Worm (Caenorhabditis elegans): ENCODE results near the gene ddx-15.

Gene ddx-15

ce11 chrIII:5553098-5553497, 38.4 kb downstream of the ddx-15 start:
- TF ChIP-seq elt-1 (tag; optimal IDR thresholded peaks at IDR 0.05; ENCODE audit: borderline replicate concordance, insufficient read depth) (peak; percentile 30), unc-62 (GFP tag; optimal IDR thresholded peaks at IDR 0.05) (peak; percentile 47), snpc-4 (tag; optimal IDR thresholded peaks at IDR 0.05) (no peak)

- TF ChIP-seq elt-1 (tag; optimal IDR thresholded peaks at IDR 0.05; ENCODE audit: borderline replicate concordance, insufficient read depth) = peak; percentile 84
- TF ChIP-seq unc-120 (tag; optimal IDR thresholded peaks at IDR 0.05; ENCODE audit: poor library complexity, severe bottlenecking) = peak; percentile 39
- TF ChIP-seq tbx-8 (GFP tag; optimal IDR thresholded peaks at IDR 0.05) = no peak
These were observed 39.3 kb downstream of the ddx-15 start, which contains the start of gene F09F7.6 for ce11 chrIII:5552072-5552667. TSS of gene F09F7.6 (minus strand) at chrIII:5552135.

ce11 chrIII:5550844-5551243, 40.7 kb downstream of the ddx-15 start:
- no peak for TF ChIP-seq cnd-1 (tag; optimal IDR thresholded peaks at IDR 0.05)
- TF ChIP-seq flh-1 (GFP tag; optimal IDR thresholded peaks at IDR 0.05) = no peak
- no peak for TF ChIP-seq blmp-1 (tag; optimal IDR thresholded peaks at IDR 0.05)
- no peak for TF ChIP-seq ceh-83 (GFP tag; optimal IDR thresholded peaks at IDR 0.05)
- TF ChIP-seq drap-1 (GFP tag; optimal IDR thresholded peaks at IDR 0.05) = no peak
- no peak for TF ChIP-seq elt-1 (tag; optimal IDR thresholded peaks at IDR 0.05; ENCODE audit: borderline replicate concordance, insufficient read depth)
- TF ChIP-seq lsy-2 (tag; optimal IDR thresholded peaks at IDR 0.05) = no peak

ce11 chrIII:5550193-5550592, 41.3 kb downstream of the ddx-15 start:
- no peak for TF ChIP-seq bed-3 (GFP tag; optimal IDR thresholded peaks at IDR 0.05)

- no peak for TF ChIP-seq unc-39 (tag; optimal IDR thresholded peaks at IDR 0.05)
- TF ChIP-seq ztf-11 (tag; optimal IDR thresholded peaks at IDR 0.05) = no peak
- TF ChIP-seq ceh-43 (GFP tag; optimal IDR thresholded peaks at IDR 0.05) = no peak
- no peak for TF ChIP-seq lsy-2 (tag; optimal IDR thresholded peaks at IDR 0.05)
- TF ChIP-seq nhr-28 (tag; optimal IDR thresholded peaks at IDR 0.05) = no peak
- no peak for TF ChIP-seq nhr-76 (tag; optimal IDR thresholded peaks at IDR 0.05)
- TF ChIP-seq nhr-12 (tag; optimal IDR thresholded peaks at IDR 0.05) = no peak
- TF ChIP-seq nhr-2 (tag; optimal IDR thresholded peaks at IDR 0.05) = no peak
These were observed 44.8 kb downstream of the ddx-15 start, which contains the start of gene F09F7.5 for ce11 chrIII:5546730-5547129. TSS of gene F09F7.5 (plus strand) at chrIII:5546987.

- TF ChIP-seq nhr-12 (tag; optimal IDR thresholded peaks at IDR 0.05) (no peak), sem-2 (GFP tag; optimal IDR thresholded peaks at IDR 0.05) (no peak), unc-62 (GFP tag; optimal IDR thresholded peaks at IDR 0.05) (no peak), elt-3 (tag; optimal IDR thresholded peaks at IDR 0.05) (no peak), hlh-1 (tag; optimal IDR thresholded peaks at IDR 0.05) (no peak), M03D4.4 (tag; optimal IDR thresholded peaks at IDR 0.05) (no peak), bed-3 (GFP tag; optimal IDR thresholded peaks at IDR 0.05) (no peak)
These were observed 45.2 kb downstream of the ddx-15 start for ce11 chrIII:5546309-5546708.

ce11 chrIII:5543727-5544345, 47.7 kb downstream of the ddx-15 start, which contains the start of gene D1044.1:
TSS of gene D1044.1 (plus strand) at chrIII:5544295.
- TF ChIP-seq flh-1 (GFP tag; optimal IDR thresholded peaks at IDR 0.05) (no peak), ces-1 (GFP tag; optimal IDR thresholded peaks at IDR 0.05) (no peak), zip-8 (tag; optimal IDR thresholded peaks at IDR 0.05) (no peak), sem-2 (GFP tag; optimal IDR thresholded peaks at IDR 0.05) (no peak), lin-13 (tag; optimal IDR thresholded peaks at IDR 0.05) (no peak), M03D4.4 (tag; optimal IDR thresholded peaks at IDR 0.05) (no peak), ham-2 (GFP tag; optimal IDR thresholded peaks at IDR 0.05) (no peak), bed-3 (GFP tag; optimal IDR thresholded peaks at IDR 0.05) (no peak), ceh-83 (GFP tag; optimal IDR thresholded peaks at IDR 0.05) (no peak), nhr-237 (tag; optimal IDR thresholded peaks at IDR 0.05) (no peak), mep-1 (tag; optimal IDR thresholded peaks at IDR 0.05) (no peak), drap-1 (GFP tag; optimal IDR thresholded peaks at IDR 0.05) (no peak), unc-120 (tag; optimal IDR thresholded peaks at IDR 0.05; ENCODE audit: poor library complexity, severe bottlenecking) (no peak), ztf-11 (tag; optimal IDR thresholded peaks at IDR 0.05) (no peak), unc-39 (tag; optimal IDR thresholded peaks at IDR 0.05) (no peak), elt-1 (tag; optimal IDR thresholded peaks at IDR 0.05; ENCODE audit: borderline replicate concordance, insufficient read depth) (no peak), snpc-4 (tag; optimal IDR thresholded peaks at IDR 0.05) (no peak), nhr-2 (tag; optimal IDR thresholded peaks at IDR 0.05) (no peak), nhr-28 (tag; optimal IDR thresholded peaks at IDR 0.05) (no peak), mls-2 (tag; optimal IDR thresholded peaks at IDR 0.05) (no peak)
